Fruit fly (Drosophila melanogaster): ENCODE data around the gene CG32152.
A peak's percentile ranks its signal among the peaks of the same experiment; 100 is the strongest.

Gene CG32152

dm6 chr3L:16160420-16161069 is 16.7 kb upstream of the CG32152 start (continued):
- TF ChIP-seq CG14014 (GFP tag; IDR thresholded peaks at IDR 0.05) (peak; percentile 43), fd3F (GFP tag; optimal IDR thresholded peaks at IDR 0.05) (peak; percentile 70), CG9797 (GFP tag; optimal IDR thresholded peaks at IDR 0.05) (no peak), HmgZ (tag; optimal IDR thresholded peaks at IDR 0.05) (peak; percentile 59), CG2889 (GFP tag; IDR thresholded peaks at IDR 0.05) (no peak), stc (GFP tag; IDR thresholded peaks at IDR 0.05) (no peak; the same call in 1 of the 2 replicates), B-H1 (GFP tag; IDR thresholded peaks at IDR 0.05) (no peak), twi (tag; optimal IDR thresholded peaks at IDR 0.05) (peak; percentile 7), CoRest (tag; optimal IDR thresholded peaks at IDR 0.05) (peak; percentile 82), GATAe (GFP tag; conservative IDR thresholded peaks at IDR 0.05) (no peak; the same call in 1 of the 2 replicates), sna (GFP tag; IDR thresholded peaks at IDR 0.05; ENCODE audit: partially characterized antibody) (no peak), nerfin-1 (tag; optimal IDR thresholded peaks at IDR 0.05) (peak; percentile 47), CHES-1-like (GFP tag; optimal IDR thresholded peaks at IDR 0.05) (peak; percentile 62), kay (GFP tag; optimal IDR thresholded peaks at IDR 0.05) (peak; percentile 34), p53 (GFP tag; optimal IDR thresholded peaks at IDR 0.05) (no peak), Hand (GFP tag; optimal IDR thresholded peaks at IDR 0.05) (peak; percentile 79), CG11456 (GFP tag; IDR thresholded peaks at IDR 0.05) (no peak), CG4424 (GFP tag; optimal IDR thresholded peaks at IDR 0.05) (peak; percentile 45), Gug (GFP tag; IDR thresholded peaks at IDR 0.05) (peak; percentile 32; the same call in 1 of the 4 replicates), cwo (GFP tag; optimal IDR thresholded peaks at IDR 0.05) (peak; percentile 75), CG15011 (GFP tag; optimal IDR thresholded peaks at IDR 0.05) (peak; percentile 42), gce (GFP tag; IDR thresholded peaks at IDR 0.05) (no peak), Gsc (GFP tag; IDR thresholded peaks at IDR 0.05) (no peak), HLHmδ (GFP tag; optimal IDR thresholded peaks at IDR 0.05) (no peak), Doc3 (GFP tag; IDR thresholded peaks at IDR 0.05; ENCODE audit: partially characterized antibody) (no peak), Adf1 (GFP tag; IDR thresholded peaks at IDR 0.05) (no peak), CG17612 (GFP tag; IDR thresholded peaks at IDR 0.05) (no peak), CG34422 (GFP tag; IDR thresholded peaks at IDR 0.05) (peak; percentile 33; the same call in 1 of the 3 replicates), CG15514 (GFP tag; optimal IDR thresholded peaks at IDR 0.05) (peak; percentile 44), slou (GFP tag; optimal IDR thresholded peaks at IDR 0.05) (no peak), fu2 (GFP tag; optimal IDR thresholded peaks at IDR 0.05) (peak; percentile 60), CG17829 (tag; optimal IDR thresholded peaks at IDR 0.05) (peak; percentile 14), CG6254 (GFP tag; optimal IDR thresholded peaks at IDR 0.05) (no peak), maf-S (GFP tag; optimal IDR thresholded peaks at IDR 0.05) (peak; percentile 41), stwl (tag; optimal IDR thresholded peaks at IDR 0.05) (no peak), CG2116 (GFP tag; optimal IDR thresholded peaks at IDR 0.05) (no peak), tll (GFP tag; optimal IDR thresholded peaks at IDR 0.05) (no peak), dpn (GFP tag; optimal IDR thresholded peaks at IDR 0.05) (peak; percentile 55 to 62), dmrt99B (tag; optimal IDR thresholded peaks at IDR 0.05) (peak; percentile 71), NFAT (GFP tag; IDR thresholded peaks at IDR 0.05) (no peak), CG10209 (GFP tag; optimal IDR thresholded peaks at IDR 0.05) (peak; percentile 75), Lhr (GFP tag; optimal IDR thresholded peaks at IDR 0.05) (peak; percentile 1), wek (GFP tag; optimal IDR thresholded peaks at IDR 0.05) (no peak), CG3847 (GFP tag; IDR thresholded peaks at IDR 0.05) (peak; percentile 66), crol (GFP tag; IDR thresholded peaks at IDR 0.05) (no peak), CG17359 (tag; optimal IDR thresholded peaks at IDR 0.05) (peak; percentile 0), z (GFP tag; IDR thresholded peaks at IDR 0.05) (no peak), Ravus (GFP tag; IDR thresholded peaks at IDR 0.05) (no peak), prd (optimal IDR thresholded peaks at IDR 0.05) (no peak), prd (GFP tag; IDR thresholded peaks at IDR 0.05) (peak; percentile 53; the same call in 2 of the 3 replicates)
